Fruit fly (Drosophila melanogaster) Kc167 (cell line): ENCODE results near the gene CG6503.

ENCODE experiments used
- insv ChIP-seq: fragments of >200 bp; optimal IDR thresholded peaks from 3 replicates; lab custom pipeline; 2018; ENCODE audit warnings: missing external identifiers
- psq ChIP-seq: fragments of >200 bp; optimal IDR thresholded peaks from 2 replicates; lab custom pipeline; 2017; ENCODE audit warnings: missing external identifiers

dm6 chr3R:26450371-26450770 is 25.5 kb upstream of the CG6503 start, which contains the start of gene Hex-t2:
- TF ChIP-seq psq (lab: Kevin White, UChicago) (no peak), insv (lab: Kevin White, UChicago) (no peak)
